Fruit fly (Drosophila melanogaster) Kc167 (cell line): ENCODE results near the gene CG4743.

ENCODE experiments used
- Myc ChIP-seq: fragments of >200 bp; optimal IDR thresholded peaks from 2 replicates; lab custom pipeline; 2017; ENCODE audit warnings: missing external identifiers
- Sin3A ChIP-seq: fragments of >200 bp; optimal IDR thresholded peaks from 2 replicates; lab custom pipeline; 2018; ENCODE audit warnings: missing external identifiers
- h ChIP-seq: fragments of >200 bp; optimal IDR thresholded peaks from 3 replicates; lab custom pipeline; 2018; ENCODE audit warnings: missing external identifiers
- insv ChIP-seq: fragments of >200 bp; optimal IDR thresholded peaks from 3 replicates; lab custom pipeline; 2018; ENCODE audit warnings: missing external identifiers
- psq ChIP-seq: fragments of >200 bp; optimal IDR thresholded peaks from 2 replicates; lab custom pipeline; 2017; ENCODE audit warnings: missing external identifiers
- ttk ChIP-seq: sonication (Bioruptor generic); optimal IDR thresholded peaks from 2 replicates; lab custom pipeline; 2017; ENCODE audit warnings: missing external identifiers

Gene CG4743

dm6 chr3R:25660985-25661530 lies 19.3 kb downstream of the CG4743 start, which contains the start of gene Tnks:
Tnks (minus strand) TSS chr3R:25661286.
- TF ChIP-seq h (lab: Kevin White, UChicago): no peak
- TF ChIP-seq Sin3A (lab: Kevin White, UChicago): no peak
- TF ChIP-seq insv (lab: Kevin White, UChicago): no peak
- no peak for TF ChIP-seq psq (lab: Kevin White, UChicago)
- no peak for TF ChIP-seq Myc (lab: Kevin White, UChicago)
- TF ChIP-seq ttk: no peak

dm6 chr3R:25659857-25660417 lies 20.4 kb downstream of the CG4743 start:
- TF ChIP-seq Sin3A (lab: Kevin White, UChicago) (no peak), h (lab: Kevin White, UChicago) (no peak), insv (lab: Kevin White, UChicago) (no peak), ttk (no peak), psq (lab: Kevin White, UChicago) (no peak), Myc (lab: Kevin White, UChicago) (no peak)

DNA sequence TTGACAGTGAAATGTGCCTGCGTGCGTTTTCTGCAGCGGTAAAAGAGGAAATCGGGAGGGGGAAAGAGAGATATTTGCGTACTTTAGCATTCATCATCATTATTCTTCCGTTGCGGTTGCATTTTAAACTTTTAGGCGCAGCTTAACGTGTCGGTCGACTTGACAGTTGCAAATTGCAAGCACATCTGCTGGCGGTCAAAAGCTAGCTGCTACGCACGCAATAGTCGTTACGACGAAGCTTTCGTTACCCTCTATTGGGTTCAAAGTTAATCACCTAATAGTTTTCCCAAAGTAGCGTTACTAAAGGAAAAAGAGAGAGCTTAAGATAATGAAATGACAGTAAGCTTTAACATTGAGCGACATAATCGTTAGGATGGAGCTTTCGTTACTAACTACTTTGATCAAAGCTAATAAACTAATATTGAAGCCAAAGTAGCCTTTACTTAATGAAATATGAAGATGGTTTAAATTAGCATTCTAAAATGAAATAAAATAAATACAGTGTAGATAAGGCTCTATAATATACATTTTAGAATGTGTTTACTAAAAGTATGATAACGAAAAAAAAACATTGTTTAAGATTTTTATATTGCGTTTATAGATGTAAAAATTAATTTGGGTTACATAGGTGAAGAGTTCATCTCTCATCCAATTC lies 28.2 kb downstream of the CG4743 start:
- TF ChIP-seq psq (lab: Kevin White, UChicago): no peak
- TF ChIP-seq h (lab: Kevin White, UChicago): no peak
- no peak for TF ChIP-seq ttk
- no peak for TF ChIP-seq insv (lab: Kevin White, UChicago)
- TF ChIP-seq Sin3A (lab: Kevin White, UChicago): no peak
- TF ChIP-seq Myc (lab: Kevin White, UChicago): no peak

DNA sequence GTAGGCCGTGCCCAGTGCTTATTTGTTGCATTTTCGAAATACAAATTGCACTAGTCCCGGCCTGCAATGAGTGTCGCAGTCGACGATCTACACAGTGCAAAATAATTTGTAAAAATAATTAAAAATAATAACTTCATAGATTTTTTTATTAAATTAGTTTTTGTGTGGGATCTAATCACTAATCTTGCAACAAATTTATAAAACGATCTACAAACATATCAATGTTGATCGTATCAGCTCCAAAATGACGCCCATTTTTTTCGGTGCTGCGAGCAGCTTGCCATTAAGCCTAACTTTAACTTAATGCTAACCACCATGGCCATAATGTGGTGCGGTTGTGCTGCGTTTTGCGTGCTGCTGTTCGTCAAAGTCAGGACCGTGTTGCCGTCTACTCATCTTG lies 28.9 kb downstream of the CG4743 start:
- TF ChIP-seq Sin3A (lab: Kevin White, UChicago): no peak
- no peak for TF ChIP-seq ttk
- TF ChIP-seq insv (lab: Kevin White, UChicago): no peak
- no peak for TF ChIP-seq Myc (lab: Kevin White, UChicago)
- TF ChIP-seq h (lab: Kevin White, UChicago): no peak
- no peak for TF ChIP-seq psq (lab: Kevin White, UChicago)

DNA sequence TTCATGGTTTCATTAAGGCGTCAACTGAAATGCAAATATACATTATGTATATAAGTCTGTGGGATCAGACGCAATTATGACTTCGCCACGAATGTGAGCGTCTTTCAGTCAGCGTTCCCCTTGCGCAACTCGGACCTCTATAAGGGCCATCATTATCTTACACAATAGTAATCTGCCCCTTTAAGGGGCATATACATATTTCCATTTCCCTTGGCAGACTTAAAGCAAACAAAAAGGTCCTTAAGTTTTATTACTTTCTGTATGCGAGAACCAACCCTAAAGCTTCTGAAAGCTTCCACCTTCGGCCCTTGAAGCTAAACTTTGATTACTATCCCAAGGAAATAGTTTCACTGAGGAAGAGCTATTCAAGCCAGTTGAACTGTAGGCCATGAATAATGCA lies 29.9 kb downstream of the CG4743 start:
- TF ChIP-seq psq (lab: Kevin White, UChicago) (no peak), h (lab: Kevin White, UChicago) (no peak), Sin3A (lab: Kevin White, UChicago) (no peak), ttk (no peak), insv (lab: Kevin White, UChicago) (no peak), Myc (lab: Kevin White, UChicago) (no peak)

dm6 chr3R:25648258-25648606 lies 32.1 kb downstream of the CG4743 start:
- TF ChIP-seq h (lab: Kevin White, UChicago) (no peak), Sin3A (lab: Kevin White, UChicago) (no peak), Myc (lab: Kevin White, UChicago) (no peak), insv (lab: Kevin White, UChicago) (no peak), psq (lab: Kevin White, UChicago) (no peak), ttk (no peak)

DNA sequence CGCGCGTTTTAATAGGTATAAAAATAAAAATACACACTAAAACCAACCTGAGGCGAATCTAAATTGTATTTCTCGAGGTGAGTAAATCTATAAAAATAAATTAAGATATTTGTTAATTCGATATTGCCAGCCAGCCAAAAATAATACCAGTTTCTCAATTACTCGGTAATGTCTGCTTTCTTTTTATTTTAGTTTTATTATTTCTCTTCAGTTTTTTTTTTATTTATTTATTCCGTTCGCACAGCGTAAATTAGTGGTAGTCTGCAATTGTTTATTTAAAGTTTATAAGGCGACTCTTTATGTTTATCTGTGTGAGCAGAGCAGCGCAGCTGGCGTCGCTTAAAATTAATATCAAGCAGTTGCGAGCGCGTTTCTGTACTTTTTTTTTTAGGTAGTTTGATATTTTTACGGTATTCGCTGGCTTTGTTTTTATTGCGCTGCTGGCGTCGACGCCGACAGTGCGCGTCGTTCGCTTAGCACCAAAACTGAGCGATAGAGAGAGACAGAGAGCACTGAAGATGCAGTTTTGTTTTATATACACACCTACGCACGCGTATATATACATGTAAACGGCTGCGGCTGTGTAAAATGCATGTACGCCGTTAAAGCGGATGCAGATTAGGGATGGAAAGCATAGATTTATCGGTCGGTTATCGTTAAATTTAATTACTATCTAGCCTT lies 32.6 kb downstream of the CG4743 start:
- TF ChIP-seq psq (lab: Kevin White, UChicago) (no peak), Myc (lab: Kevin White, UChicago) (no peak), Sin3A (lab: Kevin White, UChicago) (no peak), ttk (no peak), h (lab: Kevin White, UChicago) (no peak), insv (lab: Kevin White, UChicago) (no peak)

dm6 chr3R:25646882-25647518 lies 33.4 kb downstream of the CG4743 start:
- TF ChIP-seq psq (lab: Kevin White, UChicago) (no peak), insv (lab: Kevin White, UChicago) (no peak), ttk (no peak), h (lab: Kevin White, UChicago) (no peak), Myc (lab: Kevin White, UChicago) (no peak), Sin3A (lab: Kevin White, UChicago) (no peak)

dm6 chr3R:25644172-25644571 lies 36.2 kb downstream of the CG4743 start:
- TF ChIP-seq Sin3A (lab: Kevin White, UChicago) (no peak), Myc (lab: Kevin White, UChicago) (no peak), h (lab: Kevin White, UChicago) (no peak), ttk (no peak), psq (lab: Kevin White, UChicago) (no peak), insv (lab: Kevin White, UChicago) (no peak)

dm6 chr3R:25640463-25640862 lies 39.9 kb downstream of the CG4743 start:
- TF ChIP-seq psq (lab: Kevin White, UChicago) (no peak), ttk (no peak), insv (lab: Kevin White, UChicago) (no peak)

DNA sequence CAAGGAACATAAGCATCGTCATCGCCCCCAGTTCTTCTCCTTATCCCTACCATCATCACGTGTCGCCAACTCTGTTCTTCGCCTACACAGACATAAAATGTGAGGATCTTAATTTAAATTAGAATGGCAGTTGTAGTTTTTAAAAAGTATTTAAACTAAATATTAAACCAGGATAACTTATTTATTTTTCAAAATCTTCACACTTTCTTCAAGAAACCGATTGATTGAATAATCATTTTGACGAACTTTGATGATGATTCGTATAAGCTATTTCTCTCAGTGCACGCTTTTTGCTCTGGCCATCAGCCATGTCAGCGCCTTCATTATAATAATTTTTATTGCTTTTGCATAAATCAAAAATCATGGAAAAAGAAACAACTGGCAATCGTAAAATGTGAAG lies 41.4 kb downstream of the CG4743 start:
- TF ChIP-seq Sin3A (lab: Kevin White, UChicago) (no peak), h (lab: Kevin White, UChicago) (no peak), psq (lab: Kevin White, UChicago) (no peak), Myc (lab: Kevin White, UChicago) (no peak), ttk (no peak), insv (lab: Kevin White, UChicago) (no peak)
